Worm (Caenorhabditis elegans): ENCODE results near the gene lgc-22.

Gene lgc-22

DNA sequence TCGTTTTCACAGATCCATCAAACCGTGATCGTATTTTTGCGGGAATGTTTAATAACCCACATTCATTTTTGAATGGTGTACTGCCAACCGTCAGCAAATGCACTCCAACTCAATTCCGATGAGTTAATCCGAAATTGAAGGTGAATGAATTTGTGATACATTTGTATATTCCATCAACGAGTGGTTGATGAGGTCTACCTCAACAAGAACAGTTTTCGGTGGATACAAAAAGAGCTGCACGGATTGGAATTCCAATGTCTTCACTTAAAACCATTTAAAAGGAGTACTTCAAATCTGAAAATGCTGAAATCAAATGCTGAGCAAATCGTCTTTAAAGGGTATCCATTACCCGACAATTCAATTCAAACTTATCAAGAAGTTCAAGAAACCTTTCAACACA, 11.8 kb upstream of the lgc-22 start, which contains the start of gene F15E6.5:
TSS of gene F15E6.5 (plus strand) at position 301 of the 400 bp plus-strand sequence.
- TF ChIP-seq W03F9.2 (tag; optimal IDR thresholded peaks at IDR 0.05) (no peak), him-1 (tag; optimal IDR thresholded peaks at IDR 0.05) (no peak), dao-5 (tag; optimal IDR thresholded peaks at IDR 0.05) (no peak)

DNA sequence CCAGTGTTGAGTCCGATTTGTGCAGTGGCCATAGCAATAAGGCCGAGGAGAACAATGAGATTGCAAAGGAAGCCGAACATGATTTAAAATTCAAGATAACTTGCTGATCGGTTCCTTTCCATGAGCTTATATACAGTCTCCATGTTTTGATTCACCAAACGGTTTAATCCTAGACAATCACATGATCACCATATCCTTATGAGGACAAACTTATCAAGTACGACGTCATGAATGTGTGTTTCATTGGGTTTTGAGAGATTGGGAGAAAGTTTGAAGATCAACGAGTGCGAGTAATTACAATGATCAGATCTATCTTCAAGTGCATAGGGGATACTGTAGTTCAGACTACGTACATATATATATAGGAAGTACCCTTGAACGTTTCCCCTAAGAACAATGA, 10.6 kb upstream of the lgc-22 start, which contains the start of gene dct-7:
TSS of gene dct-7 (minus strand) at position 101 of the 400 bp plus-strand sequence.
- no peak for TF ChIP-seq W03F9.2 (tag; optimal IDR thresholded peaks at IDR 0.05)
- no peak for TF ChIP-seq him-1 (tag; optimal IDR thresholded peaks at IDR 0.05)
- no peak for TF ChIP-seq dao-5 (tag; optimal IDR thresholded peaks at IDR 0.05)

DNA sequence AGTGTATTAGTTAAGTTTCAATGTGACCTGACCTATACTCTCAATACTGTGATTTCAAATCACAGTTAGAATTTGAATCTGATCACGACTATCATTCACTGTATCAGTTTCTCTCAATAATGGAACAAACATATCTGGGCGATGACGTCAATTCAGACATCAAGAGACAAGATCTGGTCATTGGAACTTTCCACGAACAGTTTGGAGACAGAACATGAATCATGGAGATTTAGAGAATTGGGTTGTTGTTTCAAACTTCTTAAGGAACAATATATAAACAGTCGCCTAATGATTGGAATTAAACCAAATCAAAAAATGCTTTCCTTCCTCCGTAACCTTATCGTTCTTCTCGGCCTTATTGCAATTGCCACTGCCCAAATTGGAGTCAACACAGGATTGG, 9.9 kb upstream of the lgc-22 start, which contains the start of gene F15E6.4:
TSS of gene F15E6.4 (plus strand) at position 301 of the 400 bp plus-strand sequence.
- TF ChIP-seq him-1 (tag; optimal IDR thresholded peaks at IDR 0.05) = no peak

DNA sequence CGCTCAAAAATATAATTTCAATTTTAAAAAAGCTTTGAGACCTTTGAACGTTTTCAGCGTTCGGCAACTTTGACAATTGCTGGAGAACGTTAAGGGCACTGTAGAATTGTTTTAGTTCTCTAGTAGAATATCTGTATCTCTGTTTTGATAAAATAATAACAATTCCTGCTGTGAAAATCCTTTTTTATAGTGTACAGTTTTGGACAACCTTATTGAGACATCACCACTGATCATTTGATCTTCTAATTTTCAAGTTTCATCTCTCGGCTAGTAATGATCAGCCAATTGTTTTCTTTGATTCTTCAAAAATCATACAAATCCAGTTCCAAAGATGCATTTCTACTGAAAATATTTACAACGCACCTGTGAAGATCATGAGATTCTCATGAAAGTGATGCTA, 8.5 kb upstream of the lgc-22 start, which contains the start of gene F15E6.10:
TSS of gene F15E6.10 (plus strand) at position 301 of the 400 bp plus-strand sequence.
- TF ChIP-seq dao-5 (tag; optimal IDR thresholded peaks at IDR 0.05) (no peak), W03F9.2 (tag; optimal IDR thresholded peaks at IDR 0.05) (no peak), him-1 (tag; optimal IDR thresholded peaks at IDR 0.05) (no peak)

DNA sequence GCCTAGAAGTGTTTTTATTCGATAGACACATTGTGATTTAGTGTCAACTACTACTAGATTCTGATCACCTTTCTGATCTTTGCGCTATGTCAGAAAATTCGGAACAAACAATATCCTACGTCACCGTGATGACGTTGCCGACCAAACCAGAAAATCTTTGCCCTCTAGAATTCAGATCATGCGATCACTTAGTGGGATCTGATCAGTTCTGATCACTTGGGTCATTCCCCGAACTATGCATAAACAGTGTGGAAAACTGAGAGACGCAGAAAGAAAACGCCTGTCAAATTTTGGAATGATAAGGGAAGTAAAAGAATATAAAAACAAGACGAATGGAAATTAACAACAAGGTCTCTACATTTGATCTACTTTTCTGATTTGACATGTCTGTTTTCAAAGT, 6.6 kb upstream of the lgc-22 start, which contains the start of gene F15E6.3:
TSS of gene F15E6.3 (plus strand) at position 344 of the 400 bp plus-strand sequence.
- TF ChIP-seq W03F9.2 (tag; optimal IDR thresholded peaks at IDR 0.05) = no peak
- no peak for TF ChIP-seq him-1 (tag; optimal IDR thresholded peaks at IDR 0.05)
- TF ChIP-seq dao-5 (tag; optimal IDR thresholded peaks at IDR 0.05) = no peak

DNA sequence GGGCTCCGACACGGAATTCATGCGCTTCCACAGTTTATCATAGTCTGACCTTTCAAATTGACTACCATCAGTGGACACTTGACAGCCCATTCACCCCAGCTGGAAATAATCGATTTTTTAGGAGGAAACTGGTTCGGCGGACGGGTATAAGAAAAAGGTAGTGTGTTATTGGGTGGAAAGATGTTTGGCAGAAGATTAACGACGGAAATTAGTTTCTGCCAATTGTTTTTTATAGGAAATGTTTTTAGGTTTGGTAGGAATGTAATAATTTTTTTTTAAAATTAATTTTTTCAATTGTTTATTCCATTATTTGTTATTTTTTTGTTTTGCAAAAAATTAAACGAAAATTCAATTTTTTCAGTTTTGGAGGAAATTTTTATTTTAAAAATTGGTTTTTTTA, 2.1 kb upstream of the lgc-22 start, which contains the start of gene F15E6.9:
TSS of gene F15E6.9 (minus strand) at position 101 of the 400 bp plus-strand sequence.
- TF ChIP-seq W03F9.2 (tag; optimal IDR thresholded peaks at IDR 0.05) (no peak), him-1 (tag; optimal IDR thresholded peaks at IDR 0.05) (no peak), dao-5 (tag; optimal IDR thresholded peaks at IDR 0.05) (no peak)

DNA sequence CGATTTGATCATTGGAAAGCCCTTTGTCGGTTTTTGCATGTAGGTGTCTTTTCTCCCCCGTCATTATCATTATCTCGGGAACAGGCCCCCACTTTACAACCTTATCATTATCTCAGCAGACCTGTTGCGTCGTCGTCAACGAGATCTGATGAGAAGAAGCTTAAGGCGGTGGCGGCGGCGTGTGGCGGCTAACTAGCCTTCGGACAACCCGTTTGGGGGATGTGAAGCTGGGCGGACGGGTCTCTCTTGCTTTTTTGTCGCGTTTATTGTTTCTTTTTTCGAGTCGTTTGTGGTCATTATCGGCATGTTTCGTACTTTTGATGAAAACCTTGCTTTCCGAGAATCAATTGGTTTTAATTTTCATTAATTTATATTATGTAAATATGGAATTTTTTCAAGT, 1.1 kb upstream of the lgc-22 start:
- TF ChIP-seq W03F9.2 (tag; optimal IDR thresholded peaks at IDR 0.05) (no peak), him-1 (tag; optimal IDR thresholded peaks at IDR 0.05) (no peak), dao-5 (tag; optimal IDR thresholded peaks at IDR 0.05) (no peak)

DNA sequence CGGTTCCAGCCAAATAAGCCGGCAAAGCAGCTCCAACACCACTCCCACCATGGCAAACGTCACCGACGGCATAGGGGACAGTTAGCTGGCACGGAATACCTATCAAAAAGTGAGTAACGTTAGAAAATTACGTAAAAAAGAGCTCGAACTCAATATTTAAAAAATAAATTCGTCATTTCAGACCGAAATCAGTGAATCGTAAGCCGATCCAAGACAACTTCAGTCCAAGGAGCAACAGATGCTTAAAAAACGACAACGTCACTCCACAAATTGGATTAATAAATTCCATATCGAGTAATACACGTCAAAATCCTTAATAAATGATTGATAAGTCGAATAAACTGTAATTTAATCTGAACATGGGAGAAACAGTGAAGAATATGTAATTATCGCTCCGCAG, 5.2 kb downstream of the lgc-22 start:
- TF ChIP-seq dao-5 (tag; optimal IDR thresholded peaks at IDR 0.05) = no peak
- no peak for TF ChIP-seq him-1 (tag; optimal IDR thresholded peaks at IDR 0.05)
- no peak for TF ChIP-seq W03F9.2 (tag; optimal IDR thresholded peaks at IDR 0.05)

DNA sequence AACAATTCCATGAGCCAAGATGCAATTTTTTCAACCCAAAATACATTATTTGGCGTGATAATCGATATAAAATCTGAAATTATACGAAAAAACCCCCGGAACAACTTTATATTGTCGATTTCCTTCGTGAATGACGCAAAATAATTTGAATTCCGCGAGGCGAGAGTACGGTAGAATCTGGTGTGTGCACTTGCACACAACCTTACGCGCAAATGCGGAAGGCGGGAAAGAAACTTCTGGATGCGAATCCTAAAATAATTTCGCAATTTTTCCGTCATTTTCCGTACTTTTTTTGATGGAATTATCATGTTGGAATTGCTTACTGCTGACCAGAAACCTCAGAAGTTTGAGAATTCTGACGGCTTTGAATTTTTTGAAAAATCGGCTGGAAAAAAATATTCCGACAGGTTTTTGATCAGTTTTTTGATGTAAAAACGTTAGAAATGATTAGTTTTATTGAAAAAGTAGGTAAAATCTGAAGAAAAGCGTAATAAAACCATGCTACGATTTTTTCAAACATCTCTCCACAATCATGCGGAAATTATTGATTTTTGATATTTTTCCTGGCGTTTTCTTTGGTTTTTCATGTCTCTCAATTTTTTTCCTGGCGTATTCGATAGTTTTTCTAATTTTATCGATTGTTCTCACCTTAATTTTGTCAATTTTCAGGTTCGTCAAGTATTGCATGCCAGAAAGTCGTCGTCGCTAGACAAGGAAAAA, 6.3 kb downstream of the lgc-22 start, which contains the start of gene set-9:
TSS of gene set-9 (plus strand) at position 670 of the 720 bp plus-strand sequence.
- TF ChIP-seq him-1 (tag; optimal IDR thresholded peaks at IDR 0.05) = no peak
- no peak for TF ChIP-seq W03F9.2 (tag; optimal IDR thresholded peaks at IDR 0.05)
- no peak for TF ChIP-seq dao-5 (tag; optimal IDR thresholded peaks at IDR 0.05)

DNA sequence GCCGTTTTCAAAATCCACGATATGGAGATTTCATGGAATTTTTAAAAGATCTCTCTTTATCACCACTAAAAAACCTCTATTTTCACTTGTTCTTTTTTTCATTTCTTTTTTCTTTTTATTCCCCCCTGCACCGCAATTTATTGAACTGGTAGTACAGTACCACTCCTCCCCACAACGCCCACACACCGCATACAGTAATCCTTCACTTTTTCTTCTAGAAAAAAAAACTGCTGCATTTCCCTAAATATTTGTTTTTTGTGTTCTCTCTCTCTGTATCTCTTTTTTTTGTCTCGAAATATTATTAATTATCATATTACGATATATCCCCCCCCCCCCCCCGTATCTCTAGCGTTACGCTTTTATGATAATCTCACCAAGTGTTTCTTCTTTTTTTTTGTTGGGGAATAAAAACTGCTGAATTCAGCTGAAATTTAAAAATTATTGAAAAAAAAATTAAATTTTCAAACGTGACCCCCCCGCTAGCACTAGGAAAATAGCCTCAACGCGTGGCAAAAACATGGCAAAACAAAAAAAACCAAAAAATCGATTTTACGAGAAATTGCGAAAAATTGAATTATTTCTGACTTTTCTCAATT, 15.8 kb downstream of the lgc-22 start, which contains the start of gene Y24D9B.1:
TSS of gene Y24D9B.1 (plus strand) at position 546 of the 596 bp plus-strand sequence.
- TF ChIP-seq dao-5 (tag; optimal IDR thresholded peaks at IDR 0.05) (no peak), him-1 (tag; optimal IDR thresholded peaks at IDR 0.05) (no peak), W03F9.2 (tag; optimal IDR thresholded peaks at IDR 0.05) (no peak)

DNA sequence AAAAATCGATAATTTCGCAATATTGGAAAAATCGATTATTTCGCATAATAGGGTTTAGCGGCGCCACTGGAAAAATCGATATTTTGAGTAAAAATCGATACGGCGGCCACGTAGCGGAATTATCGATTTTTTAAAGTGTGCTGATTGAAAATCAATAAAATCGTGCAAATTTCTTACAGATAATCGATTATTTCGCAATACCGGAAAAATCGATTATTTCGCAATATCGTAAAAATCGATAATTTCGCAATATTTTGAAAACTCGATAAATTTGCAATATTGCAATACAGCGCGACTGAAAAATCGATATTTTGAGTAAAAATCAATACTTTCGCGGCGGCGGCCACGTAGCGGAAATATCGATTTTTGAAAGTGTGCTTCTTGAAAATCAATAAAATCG, 16.5 kb downstream of the lgc-22 start:
- no peak for TF ChIP-seq W03F9.2 (tag; optimal IDR thresholded peaks at IDR 0.05)
- TF ChIP-seq dao-5 (tag; optimal IDR thresholded peaks at IDR 0.05) = no peak
- no peak for TF ChIP-seq him-1 (tag; optimal IDR thresholded peaks at IDR 0.05)

DNA sequence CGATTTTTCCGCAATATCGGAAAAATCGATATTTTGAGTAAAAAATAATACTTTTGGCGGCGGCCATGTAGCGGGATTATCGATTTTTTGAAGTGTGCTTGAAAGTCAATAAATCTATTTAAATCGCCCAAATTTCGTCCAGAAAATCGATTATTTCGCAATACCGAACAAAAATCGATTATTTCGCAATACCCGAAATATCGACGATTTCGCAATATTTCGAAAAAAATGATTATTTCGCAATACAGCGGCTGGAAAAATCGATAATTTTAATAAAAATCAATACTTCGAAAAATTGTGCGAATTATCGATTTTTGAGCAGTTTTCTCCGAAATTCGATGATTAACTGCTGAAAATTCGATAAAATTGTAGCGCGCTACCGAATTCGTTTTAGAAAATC, 16.9 kb downstream of the lgc-22 start:
- TF ChIP-seq W03F9.2 (tag; optimal IDR thresholded peaks at IDR 0.05) (no peak), dao-5 (tag; optimal IDR thresholded peaks at IDR 0.05) (no peak), him-1 (tag; optimal IDR thresholded peaks at IDR 0.05) (no peak)

DNA sequence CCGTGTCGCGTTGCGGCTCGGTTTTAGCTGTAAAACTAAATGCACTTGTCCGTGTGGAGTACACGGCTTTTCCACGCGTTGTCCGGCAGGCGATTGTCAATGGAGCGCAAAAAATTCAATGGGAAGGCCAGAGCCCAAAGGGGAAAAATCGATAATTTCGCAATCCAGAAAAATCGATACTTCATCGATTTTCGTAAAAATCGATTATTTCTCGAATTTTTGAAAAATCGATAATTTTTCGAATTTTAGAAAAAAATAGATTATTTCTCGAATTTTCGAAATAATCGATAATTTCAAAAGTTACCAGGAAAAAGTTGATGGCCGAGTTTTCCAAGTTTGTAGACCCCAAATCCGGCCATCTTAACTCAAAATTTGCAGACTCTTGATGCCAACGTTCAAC, 18.4 kb downstream of the lgc-22 start:
- TF ChIP-seq him-1 (tag; optimal IDR thresholded peaks at IDR 0.05) = no peak
- no peak for TF ChIP-seq W03F9.2 (tag; optimal IDR thresholded peaks at IDR 0.05)
- no peak for TF ChIP-seq dao-5 (tag; optimal IDR thresholded peaks at IDR 0.05)

DNA sequence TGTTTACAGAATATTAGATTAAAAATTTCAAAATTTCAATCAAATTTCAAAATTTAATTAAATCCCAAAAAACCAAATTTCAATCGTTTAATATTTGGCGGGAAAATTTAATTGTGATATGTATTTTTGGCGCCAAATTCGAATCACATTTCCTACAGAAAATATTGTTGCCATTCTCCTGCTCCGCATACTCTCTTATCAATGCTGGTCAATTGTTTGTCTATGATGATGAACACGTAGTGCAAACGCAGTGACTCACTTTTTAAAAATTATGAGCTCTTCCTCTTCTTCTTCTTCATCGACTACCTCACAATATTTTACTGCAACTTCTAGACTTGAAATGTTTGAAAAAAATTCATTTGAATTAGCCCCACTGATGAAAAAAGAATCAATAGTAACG, 25.3 kb downstream of the lgc-22 start, which contains the start of gene trpl-2:
TSS of gene trpl-2 (plus strand) at position 210 of the 400 bp plus-strand sequence.
- TF ChIP-seq W03F9.2 (tag; optimal IDR thresholded peaks at IDR 0.05) (no peak), him-1 (tag; optimal IDR thresholded peaks at IDR 0.05) (no peak)
